Worm (Caenorhabditis elegans) whole organism, L2 larva: ENCODE measurements around the gene oga-1.

Source experiments
- C34F6.9 ChIP-seq: fragments of 150-350 bp; optimal IDR thresholded peaks from 2 replicates; lab custom pipeline; 2014; ENCODE audit warnings: missing biosample characterization, missing genetic modification characterization
- R02D3.7 ChIP-seq: fragments of 150-350 bp; optimal IDR thresholded peaks from 2 replicates; lab custom pipeline; 2014; ENCODE audit warnings: missing biosample characterization, missing genetic modification characterization
- Y55F3AM.14 ChIP-seq: fragments of 200-800 bp; sonication (Bioruptor generic); optimal IDR thresholded peaks from 2 replicates; lab custom pipeline; 2018; ENCODE audit warnings: mild to moderate bottlenecking, missing genetic modification characterization, missing compliant biosample characterization
- ZK546.5 ChIP-seq: sonication (generic microtip); optimal IDR thresholded peaks from 2 replicates; lab custom pipeline; 2017; ENCODE audit warnings: missing biosample characterization, missing genetic modification characterization
- aly-2 ChIP-seq: fragments of 150-350 bp; optimal IDR thresholded peaks from 2 replicates; lab custom pipeline; 2014; ENCODE audit warnings: missing biosample characterization, missing genetic modification characterization
- ama-1 ChIP-seq: fragments of 150-350 bp; optimal IDR thresholded peaks from 2 replicates; lab custom pipeline; 2018; ENCODE audit warnings: inconsistent platforms
- blmp-1 ChIP-seq: sonication (generic microtip); optimal IDR thresholded peaks from 2 replicates; lab custom pipeline; 2017; ENCODE audit warnings: missing genetic modification characterization, mild to moderate bottlenecking, missing compliant biosample characterization, antibody characterized with exemption, moderate library complexity; ENCODE audit not compliant: insufficient read depth
- ceh-82 ChIP-seq: fragments of 150-350 bp; optimal IDR thresholded peaks from 2 replicates; lab custom pipeline; 2014; ENCODE audit warnings: missing biosample characterization, missing genetic modification characterization
- crh-2 ChIP-seq: sonication (generic microtip); optimal IDR thresholded peaks from 2 replicates; lab custom pipeline; 2017; ENCODE audit warnings: missing biosample characterization, missing genetic modification characterization
- egl-27 ChIP-seq: sonication (generic microtip); optimal IDR thresholded peaks from 3 replicates; lab custom pipeline; 2017; ENCODE audit warnings: missing biosample characterization, missing genetic modification reagents, missing genetic modification characterization
- fos-1 ChIP-seq: fragments of 150-350 bp; optimal IDR thresholded peaks from 2 replicates; lab custom pipeline; 2014; ENCODE audit warnings: missing biosample characterization, missing genetic modification characterization
- lin-11 ChIP-seq: fragments of 150-350 bp; sonication (generic microtip); optimal IDR thresholded peaks from 2 replicates; lab custom pipeline; 2014; ENCODE audit warnings: missing biosample characterization, missing genetic modification characterization, inconsistent platforms, mixed read lengths
- lin-13 ChIP-seq: fragments of 150-350 bp; optimal IDR thresholded peaks from 2 replicates; lab custom pipeline; 2014; ENCODE audit warnings: missing biosample characterization, missing genetic modification reagents, missing genetic modification characterization
- lsy-2 ChIP-seq, 2 experiments: fragments of 150-350 bp in 1 of 2; sonication (generic microtip) in 1 of 2; optimal IDR thresholded peaks; 2 replicates each; lab custom pipeline; 2014 to 2017; ENCODE audit warnings: missing biosample characterization in 2 of 2, missing genetic modification characterization in 2 of 2
- mab-5 ChIP-seq: fragments of 150-350 bp; optimal IDR thresholded peaks from 2 replicates; lab custom pipeline; 2014; ENCODE audit warnings: missing biosample characterization, missing genetic modification characterization
- mbf-1 ChIP-seq: sonication (generic microtip); optimal IDR thresholded peaks from 2 replicates; lab custom pipeline; 2017; ENCODE audit warnings: missing biosample characterization, missing genetic modification characterization
- nhr-10 ChIP-seq: sonication (generic microtip); optimal IDR thresholded peaks from 2 replicates; lab custom pipeline; 2017; ENCODE audit warnings: missing biosample characterization, missing genetic modification characterization
- nhr-11 ChIP-seq: fragments of 150-350 bp; optimal IDR thresholded peaks from 2 replicates; lab custom pipeline; 2014; ENCODE audit warnings: missing biosample characterization, missing genetic modification characterization
- nhr-21 ChIP-seq: fragments of 150-350 bp; optimal IDR thresholded peaks from 2 replicates; lab custom pipeline; 2014; ENCODE audit warnings: missing biosample characterization, missing genetic modification characterization
- nhr-23 ChIP-seq: fragments of 150-350 bp; optimal IDR thresholded peaks from 2 replicates; lab custom pipeline; 2014; ENCODE audit warnings: missing biosample characterization, missing genetic modification reagents, missing genetic modification characterization
- nhr-237 ChIP-seq: fragments of 150-350 bp; optimal IDR thresholded peaks from 2 replicates; lab custom pipeline; 2014; ENCODE audit warnings: missing biosample characterization, missing genetic modification characterization
- nhr-25 ChIP-seq: fragments of 150-350 bp; sonication (generic microtip); optimal IDR thresholded peaks from 3 replicates; lab custom pipeline; 2014; ENCODE audit warnings: missing biosample characterization, missing genetic modification characterization
- nhr-6 ChIP-seq: fragments of 150-350 bp; optimal IDR thresholded peaks from 2 replicates; lab custom pipeline; 2014; ENCODE audit warnings: missing biosample characterization, missing genetic modification characterization
- peb-1 ChIP-seq: fragments of 150-350 bp; optimal IDR thresholded peaks from 2 replicates; lab custom pipeline; 2014; ENCODE audit warnings: missing biosample characterization, missing genetic modification characterization
- sem-4 ChIP-seq: fragments of 150-350 bp; optimal IDR thresholded peaks from 2 replicates; lab custom pipeline; 2014; ENCODE audit warnings: missing biosample characterization, missing genetic modification reagents, missing genetic modification characterization
- sma-3 ChIP-seq: sonication (generic microtip); optimal IDR thresholded peaks from 2 replicates; lab custom pipeline; 2016; ENCODE audit warnings: missing genetic modification reagents, missing genetic modification characterization, missing compliant biosample characterization
- sma-9 ChIP-seq, 2 experiments: fragments of 150-350 bp in 1 of 2; sonication (generic microtip) in 1 of 2; optimal IDR thresholded peaks; 2 replicates each; lab custom pipeline; 2014 to 2016; ENCODE audit warnings: missing genetic modification characterization in 2 of 2, mild to moderate bottlenecking in 1 of 2, missing biosample characterization in 1 of 2, missing compliant biosample characterization in 1 of 2, missing genetic modification reagents in 1 of 2, moderate library complexity in 1 of 2
- snpc-4 ChIP-seq: fragments of 150-350 bp; optimal IDR thresholded peaks from 2 replicates; lab custom pipeline; 2014; ENCODE audit warnings: missing biosample characterization, missing genetic modification characterization
- unc-55 ChIP-seq: fragments of 150-350 bp; sonication (generic microtip); optimal IDR thresholded peaks from 3 replicates; lab custom pipeline; 2014; ENCODE audit warnings: missing biosample characterization, missing genetic modification reagents, missing genetic modification characterization
- unc-62 ChIP-seq: fragments of 150-350 bp; optimal IDR thresholded peaks from 2 replicates; lab custom pipeline; 2014; ENCODE audit warnings: missing biosample characterization, missing genetic modification reagents, missing genetic modification characterization
- zag-1 ChIP-seq: fragments of 150-350 bp; optimal IDR thresholded peaks from 2 replicates; lab custom pipeline; 2014; ENCODE audit warnings: missing biosample characterization, missing genetic modification characterization
- ztf-1 ChIP-seq: fragments of 200-800 bp; sonication (Bioruptor generic); conservative IDR thresholded peaks from 2 replicates; pipeline ENCODE4 v1.3.6; 2022; ENCODE audit warnings: missing genetic modification characterization, missing compliant biosample characterization
- ztf-11 ChIP-seq: sonication (generic microtip); optimal IDR thresholded peaks from 2 replicates; lab custom pipeline; 2017; ENCODE audit warnings: missing biosample characterization, missing genetic modification characterization
- ztf-4 ChIP-seq: fragments of 150-350 bp; optimal IDR thresholded peaks from 2 replicates; lab custom pipeline; 2014; ENCODE audit warnings: missing biosample characterization, missing genetic modification characterization

Gene oga-1

DNA sequence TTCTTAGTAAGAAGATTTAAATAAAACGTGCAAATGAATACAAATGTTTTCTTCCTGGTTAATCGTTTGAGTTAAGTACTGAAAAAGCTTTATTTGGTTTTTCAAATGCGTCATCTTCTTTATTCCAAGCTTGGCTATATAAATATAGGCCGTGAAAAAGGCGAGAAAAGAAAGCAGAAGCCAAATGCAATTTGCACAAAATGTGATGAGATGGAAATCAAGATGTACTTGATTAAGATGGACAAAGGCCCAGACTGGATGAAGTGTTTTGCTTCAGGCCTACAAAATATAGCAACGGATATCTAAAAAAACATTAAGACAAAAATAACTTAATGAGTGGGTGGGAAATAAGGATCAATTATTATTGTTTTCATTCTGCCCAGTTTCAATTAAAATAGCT, 25.0 kb upstream of the oga-1 start:
- TF ChIP-seq Y55F3AM.14 (GFP tag; lab: Kevin White, UChicago), result no peak
- no peak for TF ChIP-seq mab-5
- no peak for TF ChIP-seq nhr-237
- TF ChIP-seq sem-4 (tag; lab: Kevin White, UChicago), result no peak
- TF ChIP-seq ztf-11 (tag; lab: Kevin White, UChicago), result no peak
- TF ChIP-seq C34F6.9 (tag; lab: Kevin White, UChicago), result no peak
- TF ChIP-seq R02D3.7 (tag; lab: Kevin White, UChicago), result no peak
- no peak for TF ChIP-seq nhr-11 (tag; lab: Kevin White, UChicago)
- TF ChIP-seq sma-3 (GFP tag; lab: Kevin White, UChicago), result no peak
- no peak for TF ChIP-seq lin-13
- TF ChIP-seq zag-1 (tag; lab: Kevin White, UChicago), result no peak
- no peak for TF ChIP-seq ZK546.5 (tag; lab: Kevin White, UChicago)
- no peak for TF ChIP-seq lsy-2 (tag; optimal IDR thresholded peaks at IDR 0.05; lab: Kevin White, UChicago)
- no peak for TF ChIP-seq crh-2 (tag; lab: Kevin White, UChicago)
- no peak for TF ChIP-seq unc-55 (GFP tag; lab: Kevin White, UChicago)
- no peak for TF ChIP-seq unc-62 (GFP tag; lab: Kevin White, UChicago)

DNA sequence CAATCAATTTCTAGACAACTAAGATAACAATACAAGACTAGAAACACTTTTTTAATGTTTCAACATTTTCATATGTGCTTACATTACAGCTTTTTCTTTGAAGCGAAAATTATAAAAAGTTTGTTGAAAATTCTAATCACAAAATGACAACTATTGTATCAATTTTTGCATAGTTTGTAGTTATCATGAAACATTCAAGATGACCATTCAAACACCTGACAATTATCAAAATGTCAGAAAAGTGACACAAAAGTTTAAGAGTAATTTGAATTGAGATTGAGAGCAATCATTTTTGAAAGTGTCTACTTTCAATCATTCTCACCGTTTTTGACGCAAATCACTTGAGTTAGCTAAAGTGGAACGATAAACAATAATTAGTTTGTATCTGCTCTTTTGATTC, 22.7 kb upstream of the oga-1 start:
- TF ChIP-seq zag-1 (tag; lab: Kevin White, UChicago), result no peak
- TF ChIP-seq mbf-1 (tag; lab: Kevin White, UChicago), result no peak
- no peak for TF ChIP-seq lin-13
- no peak for TF ChIP-seq fos-1 (tag; lab: Kevin White, UChicago)
- TF ChIP-seq C34F6.9 (tag; lab: Kevin White, UChicago), result no peak
- TF ChIP-seq ztf-1 (GFP tag; lab: Robert Waterston, UW), result no peak
- no peak for TF ChIP-seq nhr-23 (tag; lab: Kevin White, UChicago)
- no peak for TF ChIP-seq ztf-11 (tag; lab: Kevin White, UChicago)
- TF ChIP-seq nhr-6 (tag; lab: Kevin White, UChicago), result no peak
- no peak for TF ChIP-seq nhr-11 (tag; lab: Kevin White, UChicago)
- no peak for TF ChIP-seq ceh-82 (tag; lab: Kevin White, UChicago)
- no peak for TF ChIP-seq nhr-25 (tag; lab: Kevin White, UChicago)
- no peak for TF ChIP-seq sem-4 (tag; lab: Kevin White, UChicago)
- TF ChIP-seq nhr-10, result no peak
- no peak for TF ChIP-seq ama-1 (lab: Kevin White, UChicago)
- TF ChIP-seq aly-2 (tag; lab: Kevin White, UChicago), result no peak

DNA sequence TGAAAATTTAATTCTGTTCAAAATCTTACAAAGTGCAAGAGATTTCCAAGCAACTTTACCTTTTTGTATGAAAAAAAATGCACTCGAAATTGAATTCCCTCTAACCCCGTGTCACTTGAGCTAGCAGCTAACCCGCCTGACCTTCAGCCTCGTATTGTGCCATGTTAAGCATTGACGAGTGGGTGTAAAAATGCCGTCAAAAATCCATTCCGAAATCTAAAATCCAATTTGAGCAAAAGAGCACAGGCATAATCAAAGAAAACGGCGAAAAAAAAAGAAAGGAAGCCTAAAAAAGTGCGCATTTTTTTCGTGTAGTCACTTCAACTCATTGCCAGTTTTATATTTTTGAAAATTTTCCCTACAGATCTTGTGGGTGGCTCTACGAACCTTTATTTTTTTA, 17.3 kb upstream of the oga-1 start, which contains the start of gene pkc-2:
TSS of gene pkc-2 (plus strand) at position 318 of the 400 bp plus-strand sequence.
- no peak for TF ChIP-seq sma-3 (GFP tag; lab: Kevin White, UChicago)
- no peak for TF ChIP-seq zag-1 (tag; lab: Kevin White, UChicago)
- TF ChIP-seq mbf-1 (tag; lab: Kevin White, UChicago), result no peak
- no peak for TF ChIP-seq ztf-4 (tag; lab: Kevin White, UChicago)
- no peak for TF ChIP-seq egl-27 (tag; lab: Kevin White, UChicago)
- no peak for TF ChIP-seq lsy-2 (tag; optimal IDR thresholded peaks at IDR 0.05; lab: Kevin White, UChicago)
- no peak for TF ChIP-seq blmp-1 (tag; lab: Kevin White, UChicago)
- no peak for TF ChIP-seq peb-1 (tag; lab: Kevin White, UChicago)
- TF ChIP-seq ZK546.5 (tag; lab: Kevin White, UChicago), result no peak

DNA sequence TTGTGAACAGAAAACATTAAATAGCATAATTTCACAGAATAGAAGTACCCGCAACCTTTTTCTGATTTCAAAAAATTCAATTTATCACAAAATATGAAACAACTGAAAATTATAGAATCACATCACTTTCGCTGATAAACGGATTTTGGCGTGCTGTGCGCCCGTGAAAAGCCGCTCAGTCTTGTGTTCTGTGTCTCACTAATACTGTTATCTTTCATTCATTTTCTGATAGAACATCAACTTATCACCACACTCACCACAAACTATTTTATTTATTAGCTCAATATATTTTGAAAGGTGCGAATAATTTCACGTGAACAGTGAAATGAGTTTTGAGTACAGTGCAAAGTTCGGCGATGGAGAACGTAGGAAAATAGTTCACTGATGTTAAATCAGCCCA, 16.9 kb upstream of the oga-1 start:
- TF ChIP-seq aly-2 (tag; lab: Kevin White, UChicago) (no peak), lin-11 (tag; lab: Kevin White, UChicago) (no peak), sma-9 (GFP tag; optimal IDR thresholded peaks at IDR 0.05; lab: Kevin White, UChicago) (peak; percentile 56), sma-9 (tag; optimal IDR thresholded peaks at IDR 0.05; lab: Kevin White, UChicago) (no peak), C34F6.9 (tag; lab: Kevin White, UChicago) (no peak), peb-1 (tag; lab: Kevin White, UChicago) (no peak), fos-1 (tag; lab: Kevin White, UChicago) (peak; percentile 45), unc-62 (GFP tag; lab: Kevin White, UChicago) (no peak), crh-2 (tag; lab: Kevin White, UChicago) (no peak)

DNA sequence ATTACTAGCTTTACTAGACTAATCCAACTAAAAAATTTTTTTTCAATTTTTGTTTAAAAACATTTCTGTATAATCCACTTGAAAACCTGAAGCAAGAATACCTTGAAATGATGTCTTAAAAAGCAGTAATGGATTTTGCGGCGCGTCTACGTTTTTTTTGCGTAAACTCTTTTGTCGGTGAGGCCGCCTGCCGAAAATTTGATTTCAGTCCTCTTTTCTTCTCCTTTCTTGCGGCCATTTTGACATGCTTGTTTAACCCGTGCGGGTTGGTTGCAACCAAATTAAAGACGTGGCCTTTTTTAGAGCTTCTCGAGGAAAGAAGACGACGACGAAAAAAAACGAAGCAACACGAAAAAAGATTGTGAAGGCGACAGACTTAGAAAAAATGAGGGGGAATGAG, 13.9 kb upstream of the oga-1 start:
- TF ChIP-seq nhr-10, result no peak
- TF ChIP-seq snpc-4 (tag; lab: Kevin White, UChicago), result no peak
- no peak for TF ChIP-seq nhr-21 (tag; lab: Kevin White, UChicago)
- TF ChIP-seq sma-3 (GFP tag; lab: Kevin White, UChicago), result no peak
- TF ChIP-seq R02D3.7 (tag; lab: Kevin White, UChicago), result no peak
- no peak for TF ChIP-seq nhr-6 (tag; lab: Kevin White, UChicago)
- TF ChIP-seq mab-5, result no peak
- no peak for TF ChIP-seq ztf-1 (GFP tag; lab: Robert Waterston, UW)
- TF ChIP-seq fos-1 (tag; lab: Kevin White, UChicago), result no peak
- TF ChIP-seq aly-2 (tag; lab: Kevin White, UChicago), result no peak
- no peak for TF ChIP-seq unc-62 (GFP tag; lab: Kevin White, UChicago)
- TF ChIP-seq nhr-25 (tag; lab: Kevin White, UChicago), result no peak
- no peak for TF ChIP-seq lin-13
- TF ChIP-seq ZK546.5 (tag; lab: Kevin White, UChicago), result no peak
- TF ChIP-seq sem-4 (tag; lab: Kevin White, UChicago), result no peak
